Fruit fly (Drosophila melanogaster): ENCODE data around the gene CG11786.

Gene CG11786

DNA sequence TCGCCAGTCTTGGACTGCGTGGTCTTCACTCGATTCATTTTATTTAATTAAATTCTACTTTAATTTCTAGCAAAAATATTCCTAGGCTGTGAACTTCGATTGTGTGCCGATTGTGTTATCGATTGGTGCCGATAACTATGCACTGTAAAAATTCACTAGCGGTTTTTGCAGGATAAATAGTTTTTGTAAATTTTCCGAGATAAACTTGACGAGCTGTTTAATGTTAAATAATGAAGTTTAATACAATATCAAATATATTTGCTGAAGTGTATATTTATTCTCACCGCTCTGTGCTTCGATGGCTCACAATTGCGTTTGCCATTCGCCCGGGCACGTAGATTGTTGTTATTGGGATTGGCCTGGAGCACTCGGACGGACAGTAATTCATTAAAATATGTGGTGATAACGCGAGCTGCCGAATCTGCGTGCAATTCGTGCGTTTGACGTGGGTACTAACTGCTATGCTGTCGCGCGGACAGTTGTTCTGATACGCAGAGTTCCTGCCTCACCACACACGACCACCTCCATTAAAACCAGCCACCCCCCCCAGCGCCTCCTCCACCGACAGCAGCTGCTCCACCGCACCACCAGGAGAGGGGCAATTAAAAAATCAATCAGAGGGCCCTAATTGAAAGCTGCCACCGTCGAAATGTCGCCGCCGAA lies 21.1 kb upstream of the CG11786 start, which contains the start of the genes EMC6 and Hr96 (continued):
- peak; percentile 84 for TF ChIP-seq CG15601 (tag; optimal IDR thresholded peaks at IDR 0.05)
- peak; percentile 40 for TF ChIP-seq inv (GFP tag; IDR thresholded peaks at IDR 0.05; ENCODE audit: partially characterized antibody)
- TF ChIP-seq CG7963 (GFP tag; IDR thresholded peaks at IDR 0.05; ENCODE audit: partially characterized antibody), result peak; percentile 82
- TF ChIP-seq CG1832 (GFP tag; optimal IDR thresholded peaks at IDR 0.05), result no peak
- peak; percentile 97 for TF ChIP-seq CG32532 (GFP tag; IDR thresholded peaks at IDR 0.05)
- peak; percentile 89 for TF ChIP-seq CG16863 (GFP tag; optimal IDR thresholded peaks at IDR 0.05)
- peak; percentile 64 for TF ChIP-seq CG14860 (GFP tag; IDR thresholded peaks at IDR 0.05; ENCODE audit: partially characterized antibody)
- peak; percentile 93 for TF ChIP-seq CG12942 (GFP tag; optimal IDR thresholded peaks at IDR 0.05)
- peak; percentile 90 for TF ChIP-seq CG11085 (GFP tag; IDR thresholded peaks at IDR 0.05)
- peak; percentile 97 for TF ChIP-seq CG12659 (GFP tag; optimal IDR thresholded peaks at IDR 0.05)
- peak; percentile 83 for TF ChIP-seq BtbVII (GFP tag; optimal IDR thresholded peaks at IDR 0.05)
- peak in 1 of 3 experiments; percentile 54 for TF ChIP-seq Stat92E (GFP tag; optimal IDR thresholded peaks at IDR 0.05)
- peak; percentile 96 for TF ChIP-seq Xrp1 (GFP tag; IDR thresholded peaks at IDR 0.05)
- TF ChIP-seq CG32772 (GFP tag; IDR thresholded peaks at IDR 0.05), result peak; percentile 92
- peak; percentile 95 for TF ChIP-seq Mad (GFP tag; optimal IDR thresholded peaks at IDR 0.05)
- peak; percentile 88 for TF ChIP-seq pzg (GFP tag; optimal IDR thresholded peaks at IDR 0.05)
- peak; percentile 87 for TF ChIP-seq CG10959 (GFP tag; IDR thresholded peaks at IDR 0.05)
- peak; percentile 76 for TF ChIP-seq fd64A (GFP tag; optimal IDR thresholded peaks at IDR 0.05)
- TF ChIP-seq hth (optimal IDR thresholded peaks at IDR 0.05), result no peak
- TF ChIP-seq Hr51 (GFP tag; optimal IDR thresholded peaks at IDR 0.05), result peak; percentile 91 to 94
- peak; percentile 98 for TF ChIP-seq Aef1 (GFP tag; IDR thresholded peaks at IDR 0.05)
- no peak for TF ChIP-seq Hr78 (GFP tag; optimal IDR thresholded peaks at IDR 0.05)
- TF ChIP-seq Abd-B (GFP tag; optimal IDR thresholded peaks at IDR 0.05), result peak; percentile 89
- peak; percentile 86 for TF ChIP-seq CG9215 (GFP tag; IDR thresholded peaks at IDR 0.05)
- peak; percentile 93 for TF ChIP-seq dysf (GFP tag; IDR thresholded peaks at IDR 0.05)
- TF ChIP-seq CG7928 (GFP tag; optimal IDR thresholded peaks at IDR 0.05), result peak; percentile 68
- peak; percentile 96 for TF ChIP-seq chn (GFP tag; optimal IDR thresholded peaks at IDR 0.05)
- TF ChIP-seq CG2120 (GFP tag; optimal IDR thresholded peaks at IDR 0.05), result peak; percentile 97
- no peak for TF ChIP-seq D19A (tag; optimal IDR thresholded peaks at IDR 0.05)
- peak; percentile 90 for TF ChIP-seq CG33213 (GFP tag; optimal IDR thresholded peaks at IDR 0.05)
- peak; percentile 76 for TF ChIP-seq wek (GFP tag; optimal IDR thresholded peaks at IDR 0.05)
- TF ChIP-seq peb (GFP tag; IDR thresholded peaks at IDR 0.05), result peak; percentile 47; the same call in 1 of the 2 replicates
- peak; percentile 92 for TF ChIP-seq Side (GFP tag; optimal IDR thresholded peaks at IDR 0.05)
- peak; percentile 93 for TF ChIP-seq Bteb2 (GFP tag; optimal IDR thresholded peaks at IDR 0.05)
- peak; percentile 91 for TF ChIP-seq tup (GFP tag; optimal IDR thresholded peaks at IDR 0.05)
- TF ChIP-seq CG3065 (GFP tag; optimal IDR thresholded peaks at IDR 0.05), result peak; percentile 87
- TF ChIP-seq toy (GFP tag; IDR thresholded peaks at IDR 0.05), result peak; percentile 78
- peak; percentile 92 for TF ChIP-seq stc (GFP tag; IDR thresholded peaks at IDR 0.05)
- TF ChIP-seq H15 (GFP tag; IDR thresholded peaks at IDR 0.05), result peak; percentile 93
- peak; percentile 75 for TF ChIP-seq E2f2 (GFP tag; IDR thresholded peaks at IDR 0.05)
- no peak for TF ChIP-seq pan (optimal IDR thresholded peaks at IDR 0.05)
- peak in 1 of 2 experiments; percentile 94 for TF ChIP-seq pan (GFP tag; optimal IDR thresholded peaks at IDR 0.05 in 1 of 2, IDR thresholded peaks at IDR 0.05 in 1 of 2)
- peak; percentile 81 for TF ChIP-seq CG2875 (GFP tag; optimal IDR thresholded peaks at IDR 0.05)
- TF ChIP-seq Adf1 (GFP tag; IDR thresholded peaks at IDR 0.05), result peak; percentile 78
- peak; percentile 94 for TF ChIP-seq NfI (GFP tag; optimal IDR thresholded peaks at IDR 0.05)
- no peak for TF ChIP-seq HLHmδ (GFP tag; optimal IDR thresholded peaks at IDR 0.05)
- TF ChIP-seq nmo (GFP tag; optimal IDR thresholded peaks at IDR 0.05), result peak; percentile 94
- no peak for TF ChIP-seq Kr (GFP tag; optimal IDR thresholded peaks at IDR 0.05)
- peak; percentile 72 for TF ChIP-seq CG4707 (GFP tag; optimal IDR thresholded peaks at IDR 0.05)

Data from whole organism, embryonic.